Fruit fly (Drosophila melanogaster): ENCODE data around the gene Larp4B.

Larp4B gene

DNA sequence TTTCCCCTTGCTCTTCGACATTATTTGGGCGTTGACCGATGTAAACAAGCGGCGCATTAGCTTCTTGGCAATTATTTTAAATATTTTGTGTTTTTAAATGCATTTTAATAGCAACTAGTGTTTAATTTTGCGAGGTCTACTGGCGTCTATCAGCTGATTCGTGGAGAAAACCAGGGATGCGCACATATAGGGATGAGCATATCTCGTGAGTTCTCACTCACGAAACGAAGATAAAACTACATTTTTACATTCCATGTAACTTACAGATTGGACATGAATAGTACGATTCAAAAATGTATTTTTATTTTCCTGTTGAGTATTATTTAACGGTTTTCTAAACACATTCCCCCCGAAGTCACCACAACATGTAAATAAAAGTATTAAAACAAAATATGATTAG, 27.2 kb upstream of the Larp4B start, which contains the start of gene CG14966 (continued):
- TF ChIP-seq peb (GFP tag; IDR thresholded peaks at IDR 0.05), result no peak
- peak; percentile 52 for TF ChIP-seq Xbp1 (GFP tag; optimal IDR thresholded peaks at IDR 0.05)
- TF ChIP-seq pnt (GFP tag; optimal IDR thresholded peaks at IDR 0.05), result no peak
- TF ChIP-seq CoRest (tag; optimal IDR thresholded peaks at IDR 0.05), result peak; percentile 45
- TF ChIP-seq CG5180 (GFP tag; optimal IDR thresholded peaks at IDR 0.05), result no peak
- TF ChIP-seq CG9817 (tag; optimal IDR thresholded peaks at IDR 0.05), result peak; percentile 6
- no peak for TF ChIP-seq CG14965 (GFP tag; optimal IDR thresholded peaks at IDR 0.05; ENCODE audit: borderline replicate concordance)
- no peak for TF ChIP-seq Doc2 (GFP tag; IDR thresholded peaks at IDR 0.05)
- no peak for TF ChIP-seq prd (optimal IDR thresholded peaks at IDR 0.05)
- TF ChIP-seq prd (GFP tag; IDR thresholded peaks at IDR 0.05), result 0 out of 3 replicates have a peak, but pooled peaks have one; percentile 8
- TF ChIP-seq nom (GFP tag; optimal IDR thresholded peaks at IDR 0.05), result peak; percentile 33
- no peak for TF ChIP-seq pros (GFP tag; optimal IDR thresholded peaks at IDR 0.05)
- peak; percentile 0 for TF ChIP-seq Deaf1 (tag; optimal IDR thresholded peaks at IDR 0.05)
- no peak for TF ChIP-seq Drgx (GFP tag; IDR thresholded peaks at IDR 0.05)
- TF ChIP-seq Scr (GFP tag; IDR thresholded peaks at IDR 0.05; ENCODE audit: partially characterized antibody), result peak; percentile 89
- no peak for TF ChIP-seq C15 (GFP tag; IDR thresholded peaks at IDR 0.05)
- 0 out of 2 replicates have a peak, but pooled peaks have one; percentile 6 for TF ChIP-seq H2.0 (GFP tag; IDR thresholded peaks at IDR 0.05)
- peak; percentile 4 for TF ChIP-seq Chrac-16 (GFP tag; optimal IDR thresholded peaks at IDR 0.05)
- TF ChIP-seq CG7271 (tag; optimal IDR thresholded peaks at IDR 0.05), result no peak
- peak; percentile 57; the same call in 2 of the 3 replicates for TF ChIP-seq Dbx (GFP tag; IDR thresholded peaks at IDR 0.05)
- TF ChIP-seq CG15479 (GFP tag; optimal IDR thresholded peaks at IDR 0.05), result no peak
- no peak for TF ChIP-seq CG6689 (GFP tag; IDR thresholded peaks at IDR 0.05)
- TF ChIP-seq unc-4 (GFP tag; IDR thresholded peaks at IDR 0.05; ENCODE audit: partially characterized antibody), result peak; percentile 91
- TF ChIP-seq bab2 (GFP tag; optimal IDR thresholded peaks at IDR 0.05), result peak; percentile 10
- peak in 1 of 2 experiments; percentile 11 for TF ChIP-seq chif (GFP tag; optimal IDR thresholded peaks at IDR 0.05)
- peak; percentile 33 for TF ChIP-seq CG12391 (tag; optimal IDR thresholded peaks at IDR 0.05)
- peak; percentile 62 for TF ChIP-seq mam (GFP tag; optimal IDR thresholded peaks at IDR 0.05)
- TF ChIP-seq zfh2 (GFP tag; optimal IDR thresholded peaks at IDR 0.05), result peak; percentile 22
- TF ChIP-seq CG7786 (GFP tag; optimal IDR thresholded peaks at IDR 0.05), result peak; percentile 0
- peak; percentile 43 for TF ChIP-seq luna (GFP tag; optimal IDR thresholded peaks at IDR 0.05)
- peak; percentile 23 for TF ChIP-seq Bteb2 (GFP tag; optimal IDR thresholded peaks at IDR 0.05)
- no peak for TF ChIP-seq hth (optimal IDR thresholded peaks at IDR 0.05)
- TF ChIP-seq CG1602 (GFP tag; optimal IDR thresholded peaks at IDR 0.05), result no peak
- no peak for TF ChIP-seq CG33557 (GFP tag; optimal IDR thresholded peaks at IDR 0.05)
- TF ChIP-seq Hand (GFP tag; optimal IDR thresholded peaks at IDR 0.05), result no peak
- no peak for TF ChIP-seq gsb-n (tag; optimal IDR thresholded peaks at IDR 0.05)
- no peak for TF ChIP-seq jigr1 (GFP tag; IDR thresholded peaks at IDR 0.05)
- no peak for TF ChIP-seq slp2 (GFP tag; optimal IDR thresholded peaks at IDR 0.05)
- TF ChIP-seq vfl (GFP tag; optimal IDR thresholded peaks at IDR 0.05), result peak; percentile 28
- no peak for TF ChIP-seq CG12744 (GFP tag; optimal IDR thresholded peaks at IDR 0.05)
- TF ChIP-seq pum (GFP tag; optimal IDR thresholded peaks at IDR 0.05), result peak; percentile 38
- TF ChIP-seq CG9797 (GFP tag; optimal IDR thresholded peaks at IDR 0.05), result peak; percentile 35
- TF ChIP-seq dimm (GFP tag; IDR thresholded peaks at IDR 0.05), result no peak
- peak; percentile 91 for TF ChIP-seq CG16813 (GFP tag; IDR thresholded peaks at IDR 0.05; ENCODE audit: partially characterized antibody)
- TF ChIP-seq gem (tag; optimal IDR thresholded peaks at IDR 0.05), result peak; percentile 33
- TF ChIP-seq dati (GFP tag; IDR thresholded peaks at IDR 0.05), result no peak
- no peak for TF ChIP-seq CG2875 (GFP tag; optimal IDR thresholded peaks at IDR 0.05)
- TF ChIP-seq az2 (GFP tag; optimal IDR thresholded peaks at IDR 0.05), result peak; percentile 17
- peak; percentile 62 for TF ChIP-seq CG12659 (GFP tag; optimal IDR thresholded peaks at IDR 0.05)
- TF ChIP-seq CG18011 (GFP tag; optimal IDR thresholded peaks at IDR 0.05), result no peak
- no peak for TF ChIP-seq Vsx1 (GFP tag; optimal IDR thresholded peaks at IDR 0.05)

Data from whole organism, embryonic.